Fruit fly (Drosophila melanogaster) whole organism, prepupa: ENCODE results near the gene GABA-B-R2.

Experiments used
- Blimp-1 ChIP-seq: fragments of 200-800 bp; sonication (Bioruptor generic); optimal IDR thresholded peaks from 3 replicates; lab custom pipeline; 2017; ENCODE audit warnings: missing biosample characterization, missing genetic modification characterization, mild to moderate bottlenecking, moderate library complexity, missing genetic modification reagents
- CG10631 ChIP-seq: fragments of 200-800 bp; sonication (Bioruptor generic); optimal IDR thresholded peaks from 2 replicates; lab custom pipeline; 2016; ENCODE audit warnings: missing biosample characterization, missing genetic modification characterization
- CG10669 ChIP-seq: fragments of 200-800 bp; sonication (Bioruptor generic); optimal IDR thresholded peaks from 3 replicates; lab custom pipeline; 2018; ENCODE audit warnings: missing biosample characterization, mild to moderate bottlenecking, missing genetic modification characterization, moderate library complexity
- CG11294 ChIP-seq: fragments of 200-800 bp; sonication (Bioruptor generic); IDR thresholded peaks from 2 replicates; pipeline ENCODE4 v1.3.6; 2022; ENCODE audit warnings: missing biosample characterization, missing genetic modification characterization
- CG11762 ChIP-seq: fragments of 200-800 bp; sonication (Bioruptor generic); optimal IDR thresholded peaks from 3 replicates; lab custom pipeline; 2016; ENCODE audit warnings: missing biosample characterization, missing genetic modification characterization; ENCODE audit not compliant: insufficient read depth
- CG11902 ChIP-seq: fragments of 200-800 bp; sonication (Bioruptor generic); optimal IDR thresholded peaks from 3 replicates; lab custom pipeline; 2016; ENCODE audit warnings: missing biosample characterization, missing genetic modification characterization
- CG15336 ChIP-seq: fragments of 200-800 bp; sonication (Bioruptor generic); IDR thresholded peaks from 2 replicates; pipeline ENCODE4 v1.3.6; 2022; ENCODE audit warnings: missing biosample characterization, missing genetic modification characterization
- CG1621 ChIP-seq: fragments of 200-800 bp; sonication (Bioruptor generic); optimal IDR thresholded peaks from 3 replicates; lab custom pipeline; 2018; ENCODE audit warnings: missing biosample characterization, mild to moderate bottlenecking, missing genetic modification characterization
- CG16779 ChIP-seq: fragments of 200-800 bp; sonication (Bioruptor generic); optimal IDR thresholded peaks from 3 replicates; lab custom pipeline; 2017; ENCODE audit warnings: missing biosample characterization, mild to moderate bottlenecking, missing genetic modification characterization
- CG3032 ChIP-seq: fragments of 200-800 bp; optimal IDR thresholded peaks from 2 replicates; lab custom pipeline; 2019; ENCODE audit warnings: missing biosample characterization, mild to moderate bottlenecking, missing genetic modification characterization, moderate library complexity
- CG31627 ChIP-seq: fragments of 200-800 bp; sonication (Bioruptor generic); optimal IDR thresholded peaks from 3 replicates; lab custom pipeline; 2016; ENCODE audit warnings: missing biosample characterization, missing genetic modification characterization
- CG32006 ChIP-seq: fragments of 200-800 bp; sonication (Bioruptor generic); optimal IDR thresholded peaks from 3 replicates; lab custom pipeline; 2017; ENCODE audit warnings: missing biosample characterization, mild to moderate bottlenecking, missing genetic modification characterization
- CG34406 ChIP-seq: fragments of 200-800 bp; sonication (Bioruptor generic); optimal IDR thresholded peaks from 3 replicates; lab custom pipeline; 2016; ENCODE audit warnings: missing biosample characterization, missing genetic modification characterization
- CG3919 ChIP-seq: fragments of 200-800 bp; sonication (Bioruptor generic); optimal IDR thresholded peaks from 3 replicates; lab custom pipeline; 2016; ENCODE audit warnings: missing biosample characterization, missing genetic modification characterization
- CG6276 ChIP-seq: fragments of 200-800 bp; sonication (Bioruptor generic); optimal IDR thresholded peaks from 2 replicates; lab custom pipeline; 2017; ENCODE audit warnings: missing biosample characterization, mild to moderate bottlenecking, missing genetic modification characterization
- CG6792 ChIP-seq: fragments of 200-800 bp; sonication (Bioruptor generic); optimal IDR thresholded peaks from 3 replicates; lab custom pipeline; 2016; ENCODE audit warnings: missing biosample characterization, missing genetic modification characterization
- CG6808 ChIP-seq: fragments of 200-800 bp; sonication (Bioruptor generic); optimal IDR thresholded peaks from 3 replicates; lab custom pipeline; 2017; ENCODE audit warnings: missing biosample characterization, missing genetic modification characterization, mild to moderate bottlenecking, moderate library complexity, missing genetic modification reagents
- CG6854 ChIP-seq: fragments of 200-800 bp; sonication (Bioruptor generic); optimal IDR thresholded peaks from 2 replicates; lab custom pipeline; 2017; ENCODE audit warnings: missing biosample characterization, mild to moderate bottlenecking, missing genetic modification characterization
- CG7368 ChIP-seq: fragments of 200-800 bp; sonication (Bioruptor generic); optimal IDR thresholded peaks from 3 replicates; lab custom pipeline; 2016; ENCODE audit warnings: missing biosample characterization, missing genetic modification characterization
- CG8119 ChIP-seq: fragments of 200-800 bp; sonication (Bioruptor generic); IDR thresholded peaks from 3 replicates; pipeline ENCODE4 v1.3.6; 2022; ENCODE audit warnings: missing biosample characterization, missing genetic modification characterization
- CG8319 ChIP-seq: fragments of 200-800 bp; sonication (Bioruptor generic); optimal IDR thresholded peaks from 3 replicates; lab custom pipeline; 2016; ENCODE audit warnings: missing biosample characterization, missing genetic modification characterization
- CG8632 ChIP-seq: fragments of 200-800 bp; sonication (Bioruptor generic); optimal IDR thresholded peaks from 3 replicates; lab custom pipeline; 2016; ENCODE audit warnings: missing biosample characterization, missing genetic modification characterization
- CG9139 ChIP-seq: fragments of 200-800 bp; sonication (Bioruptor generic); optimal IDR thresholded peaks from 3 replicates; lab custom pipeline; 2017; ENCODE audit warnings: missing biosample characterization, mild to moderate bottlenecking, missing genetic modification characterization
- Eip78C ChIP-seq: fragments of 200-800 bp; sonication (Bioruptor generic); peaks from one replicate; lab custom pipeline; 2016; ENCODE audit warnings: missing biosample characterization, missing genetic modification characterization
- Ets21C ChIP-seq: fragments of 200-800 bp; sonication (Bioruptor generic); optimal IDR thresholded peaks from 3 replicates; lab custom pipeline; 2016; ENCODE audit warnings: missing biosample characterization, missing genetic modification characterization
- Ets96B ChIP-seq: fragments of 200-800 bp; optimal IDR thresholded peaks from 2 replicates; lab custom pipeline; 2019; ENCODE audit warnings: missing biosample characterization, mild to moderate bottlenecking, missing genetic modification characterization, moderate library complexity
- Gug ChIP-seq: fragments of 200-800 bp; sonication (Bioruptor generic); IDR thresholded peaks from 2 replicates; pipeline ENCODE4 v1.3.6; 2022; ENCODE audit warnings: missing biosample characterization, missing genetic modification characterization
- Hr38 ChIP-seq: sonication (Bioruptor generic); optimal IDR thresholded peaks from 2 replicates; lab custom pipeline; 2016; ENCODE audit warnings: missing biosample characterization, missing genetic modification characterization
- Hr4 ChIP-seq: fragments of 200-800 bp; sonication (Bioruptor generic); optimal IDR thresholded peaks from 3 replicates; lab custom pipeline; 2016; ENCODE audit warnings: missing biosample characterization, missing genetic modification characterization
- Met ChIP-seq: fragments of 200-800 bp; sonication (Bioruptor generic); optimal IDR thresholded peaks from 3 replicates; lab custom pipeline; 2016; ENCODE audit warnings: missing biosample characterization, missing genetic modification characterization
- Smox ChIP-seq: fragments of 200-800 bp; sonication (Bioruptor generic); optimal IDR thresholded peaks from 3 replicates; lab custom pipeline; 2016; ENCODE audit warnings: missing biosample characterization, missing genetic modification characterization
- Sox102F ChIP-seq: fragments of 200-800 bp; sonication (Bioruptor generic); optimal IDR thresholded peaks from 2 replicates; lab custom pipeline; 2016; ENCODE audit warnings: missing biosample characterization, mild to moderate bottlenecking, missing genetic modification characterization
- Sox14 ChIP-seq: fragments of 200-800 bp; sonication (Bioruptor generic); optimal IDR thresholded peaks from 3 replicates; lab custom pipeline; 2016; ENCODE audit warnings: missing biosample characterization, missing genetic modification characterization
- Sox15 ChIP-seq: fragments of 200-800 bp; sonication (Bioruptor generic); optimal IDR thresholded peaks from 3 replicates; lab custom pipeline; 2016; ENCODE audit warnings: missing biosample characterization, missing genetic modification characterization
- cyc ChIP-seq: fragments of 200-800 bp; sonication (Bioruptor generic); optimal IDR thresholded peaks from 3 replicates; lab custom pipeline; 2016; ENCODE audit warnings: missing biosample characterization, missing genetic modification characterization
- dac ChIP-seq: fragments of 200-800 bp; sonication (Bioruptor generic); optimal IDR thresholded peaks from 2 replicates; lab custom pipeline; 2017; ENCODE audit warnings: missing biosample characterization, mild to moderate bottlenecking, missing genetic modification characterization
- dsx ChIP-seq: fragments of 200-800 bp; optimal IDR thresholded peaks from 3 replicates; lab custom pipeline; 2019; ENCODE audit warnings: missing biosample characterization, mild to moderate bottlenecking, missing genetic modification characterization, moderate library complexity; ENCODE audit not compliant: poor library complexity, severe bottlenecking
- eg ChIP-seq: fragments of 200-800 bp; sonication (Bioruptor generic); IDR thresholded peaks from 3 replicates; pipeline ENCODE4 v1.3.6; 2022; ENCODE audit warnings: missing biosample characterization, missing genetic modification characterization
- esn ChIP-seq: fragments of 200-800 bp; sonication (Bioruptor generic); optimal IDR thresholded peaks from 2 replicates; lab custom pipeline; 2016; ENCODE audit warnings: missing biosample characterization, mild to moderate bottlenecking, missing genetic modification characterization, moderate library complexity
- fd59A ChIP-seq: fragments of 200-800 bp; sonication (Bioruptor generic); optimal IDR thresholded peaks from 2 replicates; lab custom pipeline; 2017; ENCODE audit warnings: missing biosample characterization, mild to moderate bottlenecking, missing genetic modification characterization, missing genetic modification reagents
- fkh ChIP-seq: fragments of 200-800 bp; sonication (Bioruptor generic); optimal IDR thresholded peaks from 3 replicates; lab custom pipeline; 2017; ENCODE audit warnings: missing biosample characterization, mild to moderate bottlenecking, missing genetic modification characterization, moderate library complexity
- lz ChIP-seq: fragments of 200-800 bp; sonication (Bioruptor generic); optimal IDR thresholded peaks from 3 replicates; lab custom pipeline; 2016; ENCODE audit warnings: missing biosample characterization, missing genetic modification characterization
- pdm3 ChIP-seq: fragments of 200-800 bp; sonication (Bioruptor generic); optimal IDR thresholded peaks from 3 replicates; lab custom pipeline; 2016; ENCODE audit warnings: missing biosample characterization, missing genetic modification characterization
- salr ChIP-seq, 2 experiments: fragments of 200-800 bp; sonication (Bioruptor generic); optimal IDR thresholded peaks; 3 replicates each; lab custom pipeline; 2016 to 2018; ENCODE audit warnings: missing biosample characterization in 2 of 2, missing genetic modification characterization in 2 of 2, mild to moderate bottlenecking in 1 of 2
- spab ChIP-seq: fragments of 200-800 bp; sonication (Bioruptor generic); optimal IDR thresholded peaks from 2 replicates; lab custom pipeline; 2017; ENCODE audit warnings: missing biosample characterization, mild to moderate bottlenecking, missing genetic modification characterization, missing genetic modification reagents
- svp ChIP-seq: fragments of 200-800 bp; sonication (Bioruptor generic); peaks from one replicate; lab custom pipeline; 2016; ENCODE audit warnings: missing biosample characterization, missing genetic modification characterization
- topi ChIP-seq: fragments of 200-800 bp; sonication (Bioruptor generic); optimal IDR thresholded peaks from 3 replicates; lab custom pipeline; 2016; ENCODE audit warnings: missing biosample characterization, missing genetic modification characterization
- vri ChIP-seq: fragments of 200-800 bp; sonication (Bioruptor generic); optimal IDR thresholded peaks from 3 replicates; lab custom pipeline; 2016; ENCODE audit warnings: missing biosample characterization, mild to moderate bottlenecking, missing genetic modification characterization

The GABA-B-R2 gene

dm6 chr3R:21823699-21824406 lies 48.2 kb upstream of the GABA-B-R2 start (continued):
- TF ChIP-seq CG6854 (GFP tag; lab: Kevin White, UChicago) (peak; percentile 16), Eip78C (GFP tag; lab: Kevin White, UChicago) (peak; percentile 74), CG1621 (tag; lab: Kevin White, UChicago) (no peak), Sox102F (no peak), CG34406 (GFP tag; lab: Kevin White, UChicago) (peak; percentile 44), Sox15 (no peak), Met (peak; percentile 48), CG11762 (GFP tag; lab: Kevin White, UChicago) (peak; percentile 70), cyc (GFP tag; lab: Kevin White, UChicago) (peak; percentile 49), dsx (peak; percentile 51), fkh (GFP tag; lab: Kevin White, UChicago) (peak; percentile 6), CG6276 (GFP tag; lab: Kevin White, UChicago) (no peak)

- TF ChIP-seq lz (GFP tag; lab: Kevin White, UChicago) (no peak), fd59A (GFP tag; lab: Kevin White, UChicago) (no peak), CG9139 (GFP tag; lab: Kevin White, UChicago) (peak; percentile 33), Hr38 (GFP tag; lab: Kevin White, UChicago) (no peak), Ets21C (GFP tag; lab: Kevin White, UChicago) (no peak), CG11762 (GFP tag; lab: Kevin White, UChicago) (no peak), spab (GFP tag; lab: Kevin White, UChicago) (peak; percentile 38), CG15336 (GFP tag; lab: Robert Waterston, UW) (no peak), CG11294 (GFP tag; lab: Robert Waterston, UW) (no peak), CG32006 (no peak), CG10669 (GFP tag; lab: Kevin White, UChicago) (peak; percentile 48), Sox102F (peak; percentile 64), dac (GFP tag; lab: Kevin White, UChicago) (no peak), CG16779 (tag; lab: Kevin White, UChicago) (no peak), CG3032 (tag; lab: Kevin White, UChicago) (no peak), Smox (GFP tag; lab: Kevin White, UChicago) (peak; percentile 27), fkh (GFP tag; lab: Kevin White, UChicago) (no peak), Eip78C (GFP tag; lab: Kevin White, UChicago) (peak; percentile 92), CG10631 (GFP tag; lab: Kevin White, UChicago) (no peak), CG6808 (peak; percentile 29), CG31627 (no peak), vri (GFP tag; lab: Kevin White, UChicago) (no peak), CG8119 (GFP tag; lab: Robert Waterston, UW) (no peak), Sox14 (GFP tag; lab: Kevin White, UChicago) (no peak), topi (GFP tag; lab: Kevin White, UChicago) (peak; percentile 30), pdm3 (no peak), CG34406 (GFP tag; lab: Kevin White, UChicago) (peak; percentile 29), CG8632 (GFP tag; lab: Kevin White, UChicago) (peak; percentile 69), CG8319 (GFP tag; lab: Kevin White, UChicago) (no peak), CG6792 (GFP tag; lab: Kevin White, UChicago) (peak; percentile 44), svp (GFP tag; lab: Kevin White, UChicago) (no peak), CG6276 (GFP tag; lab: Kevin White, UChicago) (no peak), Ets96B (no peak), esn (GFP tag; lab: Kevin White, UChicago) (peak; percentile 7), Sox15 (no peak), Gug (GFP tag; lab: Robert Waterston, UW) (no peak), eg (GFP tag; lab: Robert Waterston, UW) (no peak), salr (GFP tag; optimal IDR thresholded peaks at IDR 0.05; lab: Kevin White, UChicago) (no peak), CG7368 (GFP tag; lab: Kevin White, UChicago) (peak; percentile 8), Hr4 (GFP tag; lab: Kevin White, UChicago) (no peak), CG11902 (GFP tag; lab: Kevin White, UChicago) (no peak), Blimp-1 (GFP tag; lab: Kevin White, UChicago) (peak; percentile 36), cyc (GFP tag; lab: Kevin White, UChicago) (no peak), CG3919 (peak; percentile 32)
These were observed 47.4 kb upstream of the GABA-B-R2 start for dm6 chr3R:21823076-21823475.
